Worm (Caenorhabditis elegans): ENCODE results near the gene K10C2.2.

The K10C2.2 gene

ce11 chrX:6385185-6385584 is 48.4 kb downstream of the K10C2.2 start, which contains the start of gene igdb-3:
TSS of gene igdb-3 (plus strand) at chrX:6385485.
- TF ChIP-seq F22D6.2 (tag; optimal IDR thresholded peaks at IDR 0.05) = no peak
- no peak for TF ChIP-seq ccch-3 (GFP tag; optimal IDR thresholded peaks at IDR 0.05)
- no peak for TF ChIP-seq lir-1 (GFP tag; conservative IDR thresholded peaks at IDR 0.05)
- no peak for TF ChIP-seq egl-44 (GFP tag; IDR thresholded peaks at IDR 0.05)
- TF ChIP-seq C06A6.2 (GFP tag; conservative IDR thresholded peaks at IDR 0.05) = no peak
- TF ChIP-seq Y53G8AR.9 (GFP tag; conservative IDR thresholded peaks at IDR 0.05) = no peak
- no peak for TF ChIP-seq hsf-1 (GFP tag; IDR thresholded peaks at IDR 0.05)
- TF ChIP-seq him-1 (tag; optimal IDR thresholded peaks at IDR 0.05) = no peak
- no peak for TF ChIP-seq nhr-120 (GFP tag; IDR thresholded peaks at IDR 0.05)
- no peak for TF ChIP-seq madf-3 (GFP tag; IDR thresholded peaks at IDR 0.05)
- TF ChIP-seq madf-10 (tag; optimal IDR thresholded peaks at IDR 0.05) = no peak
- TF ChIP-seq nfya-1 (tag; optimal IDR thresholded peaks at IDR 0.05; ENCODE audit: borderline replicate concordance, insufficient read depth) = no peak
- TF ChIP-seq K11D2.4 (GFP tag; IDR thresholded peaks at IDR 0.05) = no peak
- TF ChIP-seq zim-3 (tag; optimal IDR thresholded peaks at IDR 0.05) = no peak

- TF ChIP-seq hrde-1 (tag; optimal IDR thresholded peaks at IDR 0.05; ENCODE audit: borderline replicate concordance) (no peak), lin-40 (tag; optimal IDR thresholded peaks at IDR 0.05) (no peak), cebp-1 (GFP tag; IDR thresholded peaks at IDR 0.05) (no peak), cebp-1 (tag; optimal IDR thresholded peaks at IDR 0.05) (no peak), him-1 (tag; optimal IDR thresholded peaks at IDR 0.05) (no peak), unc-62 (GFP tag; optimal IDR thresholded peaks at IDR 0.05) (no peak), T07F8.4 (tag; optimal IDR thresholded peaks at IDR 0.05) (no peak), unc-130 (GFP tag; optimal IDR thresholded peaks at IDR 0.05) (no peak), egrh-3 (GFP tag; IDR thresholded peaks at IDR 0.05) (no peak), atf-7 (tag; optimal IDR thresholded peaks at IDR 0.05) (no peak), ceh-58 (GFP tag; IDR thresholded peaks at IDR 0.05) (no peak), C06A6.2 (GFP tag; conservative IDR thresholded peaks at IDR 0.05) (no peak), egl-18 (GFP tag; IDR thresholded peaks at IDR 0.05) (no peak), hlh-12 (tag; optimal IDR thresholded peaks at IDR 0.05) (no peak), let-607 (tag; optimal IDR thresholded peaks at IDR 0.05) (no peak), nfya-1 (tag; optimal IDR thresholded peaks at IDR 0.05; ENCODE audit: borderline replicate concordance, insufficient read depth) (no peak), F10E7.11 (tag; optimal IDR thresholded peaks at IDR 0.05) (no peak), lsl-1 (GFP tag; optimal IDR thresholded peaks at IDR 0.05) (no peak), efl-1 (GFP tag; optimal IDR thresholded peaks at IDR 0.05) (no peak), pha-4 (tag; optimal IDR thresholded peaks at IDR 0.05) (no peak)
Measured at ce11 chrX:6384537-6384936, 49.1 kb downstream of the K10C2.2 start.

- no peak for TF ChIP-seq T07F8.4 (tag; optimal IDR thresholded peaks at IDR 0.05)
- TF ChIP-seq F57A8.1 (GFP tag; optimal IDR thresholded peaks at IDR 0.05) = no peak
- no peak for TF ChIP-seq B0019.2 (GFP tag; conservative IDR thresholded peaks at IDR 0.05)
- no peak for TF ChIP-seq mes-4 (tag; optimal IDR thresholded peaks at IDR 0.05)
Measured at ce11 chrX:6382930-6383329, 50.7 kb downstream of the K10C2.2 start.

Data from whole organism, young adult.